Worm (Caenorhabditis elegans) whole organism, mixed stage, embryonic: ENCODE data around the gene set-2.

Experiments used
- lin-13 ChIP-seq: fragments of 150-350 bp; optimal IDR thresholded peaks from 2 replicates; lab custom pipeline; 2014; ENCODE audit warnings: missing biosample characterization, missing genetic modification characterization
- lsy-2 ChIP-seq: fragments of 150-350 bp; optimal IDR thresholded peaks from 2 replicates; lab custom pipeline; 2014; ENCODE audit warnings: missing biosample characterization, missing genetic modification characterization
- mep-1 ChIP-seq: fragments of 150-350 bp; optimal IDR thresholded peaks from 2 replicates; lab custom pipeline; 2017; ENCODE audit warnings: missing biosample characterization, missing genetic modification reagents, missing genetic modification characterization, inconsistent platforms
- nhr-12 ChIP-seq: fragments of 150-350 bp; optimal IDR thresholded peaks from 2 replicates; lab custom pipeline; 2014; ENCODE audit warnings: missing biosample characterization, missing genetic modification characterization
- nhr-2 ChIP-seq: fragments of 150-350 bp; optimal IDR thresholded peaks from 2 replicates; lab custom pipeline; 2014; ENCODE audit warnings: missing biosample characterization, missing genetic modification characterization

- TF ChIP-seq mep-1 (tag; lab: Kevin White, UChicago) (peak; percentile 50), lsy-2 (tag; lab: Kevin White, UChicago) (peak; percentile 37), nhr-2 (tag; lab: Kevin White, UChicago) (no peak), nhr-12 (tag; lab: Kevin White, UChicago) (no peak), lin-13 (tag; lab: Kevin White, UChicago) (no peak)
Measured at ce11 chrIII:4878281-4878680, 51.7 kb downstream of the set-2 start, which contains the start of the genes tost-1 and arx-6.
